Fruit fly (Drosophila melanogaster) Kc167 (cell line): ENCODE measurements around the gene UQCR-C1.

Source experiments
- Myc ChIP-seq: fragments of >200 bp; optimal IDR thresholded peaks from 2 replicates; lab custom pipeline; 2017; ENCODE audit warnings: missing external identifiers
- Sin3A ChIP-seq: fragments of >200 bp; optimal IDR thresholded peaks from 2 replicates; lab custom pipeline; 2018; ENCODE audit warnings: missing external identifiers
- h ChIP-seq: fragments of >200 bp; optimal IDR thresholded peaks from 3 replicates; lab custom pipeline; 2018; ENCODE audit warnings: missing external identifiers
- insv ChIP-seq: fragments of >200 bp; optimal IDR thresholded peaks from 3 replicates; lab custom pipeline; 2018; ENCODE audit warnings: missing external identifiers
- psq ChIP-seq: fragments of >200 bp; optimal IDR thresholded peaks from 2 replicates; lab custom pipeline; 2017; ENCODE audit warnings: missing external identifiers
- ttk ChIP-seq: sonication (Bioruptor generic); optimal IDR thresholded peaks from 2 replicates; lab custom pipeline; 2017; ENCODE audit warnings: missing external identifiers

UQCR-C1 gene

DNA sequence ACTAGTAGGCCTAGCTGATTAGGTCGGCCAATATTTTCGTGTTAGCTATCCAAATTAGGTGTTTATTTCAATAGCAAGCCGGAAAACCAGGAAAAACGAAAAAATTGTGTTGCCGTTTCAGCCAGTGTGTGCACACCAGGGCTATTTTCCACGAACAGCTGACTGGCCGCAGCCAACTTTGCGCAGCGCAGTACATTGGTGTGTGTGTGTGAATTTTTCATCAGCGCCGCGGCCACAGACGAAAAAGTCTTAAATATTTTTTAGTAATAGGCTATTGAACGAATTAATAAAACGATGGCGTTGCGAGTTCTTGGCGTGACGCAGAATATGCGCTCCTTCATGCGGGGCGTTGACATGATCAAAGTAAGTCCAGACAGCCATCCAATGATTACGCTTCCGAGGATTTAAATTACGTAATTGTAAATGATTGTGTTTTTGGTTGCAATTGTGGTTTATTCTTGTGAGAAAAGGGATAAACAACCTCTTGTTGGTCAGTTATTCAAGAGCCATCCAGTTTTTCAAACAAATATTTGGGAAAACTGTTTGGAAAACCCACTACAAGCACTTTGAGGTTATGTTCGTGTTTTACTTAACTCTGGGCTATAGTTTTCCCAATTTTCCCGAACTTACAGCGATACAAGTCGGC lies at the start of gene UQCR-C1, which contains the start of gene CycC:
TSS of gene UQCR-C1 (plus strand) at position 168 of the 646 bp plus-strand sequence.
TSS of gene CycC (minus strand) at position 142 of the 646 bp plus-strand sequence.
- no peak for TF ChIP-seq psq

DNA sequence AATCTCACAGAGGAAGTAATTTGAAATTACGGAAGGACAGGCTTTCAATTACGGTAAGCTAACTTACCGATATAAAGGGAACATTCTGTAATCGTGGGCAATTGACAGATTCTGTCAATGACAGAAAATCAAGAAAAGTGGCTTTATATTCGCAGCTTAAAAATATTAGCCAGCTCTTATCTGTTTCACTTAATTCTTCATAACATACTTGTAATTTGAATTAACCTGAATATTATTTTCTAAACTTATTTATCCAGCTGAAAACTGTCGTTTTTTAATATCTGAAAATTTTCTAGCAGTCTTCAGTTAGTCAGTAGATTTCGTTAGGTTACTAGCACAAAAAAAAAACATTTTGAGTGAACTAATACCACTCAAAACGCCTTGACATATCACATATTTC lies 45.3 kb upstream of the UQCR-C1 start, which contains the start of gene CG3610:
TSS of gene CG3610 (plus strand) at position 301 of the 400 bp plus-strand sequence.
- TF ChIP-seq psq (no peak), Myc (lab: Kevin White, UChicago) (no peak), h (lab: Kevin White, UChicago) (no peak), ttk (lab: Kevin White, UChicago) (no peak), insv (lab: Kevin White, UChicago) (no peak)

DNA sequence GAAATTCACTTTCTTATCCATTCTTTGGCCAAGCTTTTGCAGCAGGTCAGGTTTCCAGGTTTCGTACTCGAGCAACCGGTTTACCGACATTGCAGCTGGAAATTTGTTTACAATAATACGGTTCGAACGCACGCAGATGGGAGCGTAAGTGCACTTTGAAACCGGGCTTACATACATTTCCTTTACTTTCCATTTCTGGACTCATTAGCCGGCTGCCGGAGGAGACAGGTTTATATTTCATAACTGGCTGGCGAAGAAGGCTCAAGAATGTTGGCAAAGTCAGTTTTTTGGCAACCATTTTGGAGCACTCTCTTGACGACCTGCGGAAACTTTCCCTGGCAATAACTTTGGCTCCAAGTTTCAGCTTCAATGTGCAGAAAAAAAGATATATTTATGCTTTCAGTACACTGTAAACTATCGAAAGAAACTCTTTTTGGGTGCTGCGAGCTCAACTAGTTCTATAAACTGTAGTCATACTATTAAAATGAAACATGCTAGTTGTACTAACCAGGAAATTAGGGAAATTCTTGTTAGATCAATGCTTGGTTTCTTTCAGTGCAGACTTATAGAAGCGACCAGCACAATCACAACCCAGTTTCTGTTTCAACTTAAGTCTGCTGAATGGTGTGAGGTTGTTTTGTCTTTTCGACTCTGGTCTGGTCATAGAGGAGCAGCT lies 43.0 kb upstream of the UQCR-C1 start:
- no peak for TF ChIP-seq psq
- no peak for TF ChIP-seq ttk (lab: Kevin White, UChicago)
- no peak for TF ChIP-seq h (lab: Kevin White, UChicago)
- TF ChIP-seq insv (lab: Kevin White, UChicago): no peak
- TF ChIP-seq Sin3A (lab: Kevin White, UChicago): no peak
- TF ChIP-seq Myc (lab: Kevin White, UChicago): no peak

DNA sequence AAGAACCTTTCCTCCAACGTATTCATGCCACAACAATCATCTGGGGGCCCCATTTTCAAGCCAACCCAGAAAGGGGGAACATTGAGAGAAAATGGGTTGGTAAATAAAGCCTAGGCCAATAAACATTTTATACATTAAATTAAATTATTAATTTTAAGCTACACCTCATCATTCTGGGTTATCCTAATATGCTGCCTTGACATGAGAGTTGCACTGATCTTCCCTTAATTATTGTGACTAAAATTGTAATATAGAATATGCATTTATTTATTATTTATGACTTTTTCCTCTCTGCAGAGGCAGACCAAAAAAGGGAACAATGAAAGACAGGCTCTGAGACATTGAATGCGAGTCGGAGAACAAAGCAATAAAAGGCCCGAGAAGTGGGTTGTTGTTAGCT lies 42.2 kb upstream of the UQCR-C1 start:
- TF ChIP-seq insv (lab: Kevin White, UChicago) (no peak), ttk (lab: Kevin White, UChicago) (no peak), Sin3A (lab: Kevin White, UChicago) (no peak), psq (no peak), h (lab: Kevin White, UChicago) (no peak), Myc (lab: Kevin White, UChicago) (no peak)

DNA sequence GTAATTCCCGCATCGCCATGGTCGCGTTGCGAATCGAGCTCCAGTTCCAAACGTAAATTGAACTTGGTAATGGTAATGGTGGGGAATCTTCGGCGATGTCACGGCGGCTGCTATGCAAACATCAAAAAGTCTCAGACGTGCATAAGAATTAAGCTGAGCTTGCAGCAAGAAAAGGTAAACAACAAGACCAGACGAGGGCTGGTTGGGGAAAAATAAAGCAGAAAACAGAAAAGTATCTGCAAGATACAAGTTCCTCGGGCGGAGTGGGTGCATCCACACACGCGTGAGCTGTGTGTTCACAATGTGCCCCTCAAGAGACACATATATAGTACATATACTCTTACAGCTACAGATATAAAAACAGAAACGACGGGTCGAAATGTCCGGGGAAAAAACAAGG lies 37.4 kb upstream of the UQCR-C1 start:
- TF ChIP-seq Myc (lab: Kevin White, UChicago) (no peak), Sin3A (lab: Kevin White, UChicago) (no peak), insv (lab: Kevin White, UChicago) (no peak), h (lab: Kevin White, UChicago) (no peak), psq (no peak), ttk (lab: Kevin White, UChicago) (no peak)

DNA sequence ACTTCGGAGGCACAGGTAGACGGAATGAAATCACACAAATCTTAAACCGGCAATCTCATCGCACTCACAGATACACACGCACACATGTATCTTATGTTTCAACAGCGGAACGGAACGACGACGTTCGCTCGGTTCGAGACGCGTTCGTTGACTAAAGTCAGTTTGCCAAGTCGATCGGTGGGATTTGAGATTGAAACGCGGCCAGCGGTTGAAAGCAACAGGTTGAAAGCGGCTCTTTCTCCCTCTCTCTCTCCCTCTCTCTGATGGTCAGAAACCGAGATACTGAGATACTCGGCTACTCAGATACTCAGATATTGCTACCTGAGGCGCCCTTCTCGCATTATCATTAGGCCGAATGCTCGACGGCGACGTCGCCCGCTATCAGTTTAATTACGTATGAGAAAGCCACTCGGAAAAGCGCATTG lies 36.3 kb upstream of the UQCR-C1 start:
- TF ChIP-seq Myc (lab: Kevin White, UChicago): no peak
- no peak for TF ChIP-seq ttk (lab: Kevin White, UChicago)
- TF ChIP-seq Sin3A (lab: Kevin White, UChicago): no peak
- TF ChIP-seq h (lab: Kevin White, UChicago): no peak
- TF ChIP-seq psq: no peak
- no peak for TF ChIP-seq insv (lab: Kevin White, UChicago)

DNA sequence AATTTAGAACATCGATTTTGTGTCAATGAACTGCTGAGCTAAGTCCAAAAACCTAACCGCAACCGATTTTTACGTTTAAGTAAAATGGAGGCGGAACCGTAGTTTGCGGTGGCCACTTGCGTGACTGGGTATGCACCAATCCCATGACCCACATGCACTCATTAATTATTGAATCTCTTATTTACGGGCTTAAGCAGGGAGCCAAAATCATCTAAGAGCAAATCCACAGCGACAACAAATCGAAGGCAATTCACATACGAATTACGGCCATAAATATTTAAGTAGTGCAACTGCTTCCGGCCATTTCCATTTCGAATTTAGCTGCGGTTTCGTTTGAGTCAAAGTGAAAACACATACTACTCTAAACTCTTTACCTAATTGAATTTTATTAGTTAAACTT lies 25.2 kb upstream of the UQCR-C1 start:
- no peak for TF ChIP-seq h (lab: Kevin White, UChicago)
- TF ChIP-seq ttk (lab: Kevin White, UChicago): no peak
- TF ChIP-seq insv (lab: Kevin White, UChicago): no peak
- no peak for TF ChIP-seq Sin3A (lab: Kevin White, UChicago)
- no peak for TF ChIP-seq Myc (lab: Kevin White, UChicago)
- no peak for TF ChIP-seq psq

DNA sequence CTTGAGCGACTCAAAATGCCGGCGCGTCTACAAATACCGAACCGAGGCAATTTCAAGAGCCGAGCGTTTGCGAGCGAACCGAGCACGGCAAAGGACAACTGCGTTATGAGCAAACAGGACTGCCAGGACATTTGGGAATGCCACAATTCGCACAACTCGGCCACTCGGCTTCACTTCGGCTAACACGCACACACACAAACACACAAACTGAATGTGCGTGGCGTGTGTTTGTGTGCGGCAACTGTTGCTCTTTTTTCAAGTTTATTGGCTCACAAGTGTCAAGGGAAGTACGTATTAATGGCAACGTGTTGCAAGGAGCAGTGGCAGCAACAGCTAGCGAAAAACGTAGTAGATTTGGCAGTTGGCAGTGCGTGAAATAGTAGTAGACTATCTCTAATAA lies 16.7 kb upstream of the UQCR-C1 start:
- TF ChIP-seq psq: no peak

DNA sequence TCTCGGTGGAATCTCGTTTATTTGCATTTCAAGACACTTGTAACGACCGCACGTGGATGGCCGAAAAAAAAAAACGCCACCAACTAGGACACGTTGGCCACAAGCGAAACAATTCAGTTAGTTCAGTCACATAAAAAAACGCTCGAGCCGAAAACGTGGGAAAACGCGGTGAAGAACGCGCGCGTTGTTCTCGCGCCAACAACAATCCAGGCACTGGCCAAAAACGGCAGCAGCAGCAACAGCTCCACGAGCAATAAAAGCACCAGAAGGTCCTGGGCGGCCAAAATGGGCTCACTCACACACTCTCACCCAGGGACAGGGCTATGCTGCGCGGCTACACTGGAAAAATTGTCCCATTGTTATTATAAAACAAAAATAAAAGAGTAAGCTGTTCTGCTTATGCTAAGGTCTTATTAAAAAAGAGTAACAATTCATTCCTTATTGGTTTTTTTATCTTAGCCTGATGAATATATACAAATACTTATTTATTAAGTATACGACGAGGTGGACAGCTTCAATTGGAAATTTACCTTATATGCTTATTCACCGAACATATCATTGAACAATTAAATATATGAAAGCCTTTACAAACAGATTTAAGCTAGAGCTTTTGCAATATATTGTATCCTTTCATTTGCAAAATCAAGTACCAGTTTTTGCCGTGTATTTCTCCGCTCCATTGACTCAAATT lies 14.6 kb upstream of the UQCR-C1 start, which contains the start of gene btsz:
TSS of gene btsz (minus strand) at position 215 of the 691 bp plus-strand sequence.
- TF ChIP-seq Myc (lab: Kevin White, UChicago) (no peak), insv (lab: Kevin White, UChicago) (no peak), psq (no peak), h (lab: Kevin White, UChicago) (no peak), ttk (lab: Kevin White, UChicago) (no peak), Sin3A (lab: Kevin White, UChicago) (no peak)

DNA sequence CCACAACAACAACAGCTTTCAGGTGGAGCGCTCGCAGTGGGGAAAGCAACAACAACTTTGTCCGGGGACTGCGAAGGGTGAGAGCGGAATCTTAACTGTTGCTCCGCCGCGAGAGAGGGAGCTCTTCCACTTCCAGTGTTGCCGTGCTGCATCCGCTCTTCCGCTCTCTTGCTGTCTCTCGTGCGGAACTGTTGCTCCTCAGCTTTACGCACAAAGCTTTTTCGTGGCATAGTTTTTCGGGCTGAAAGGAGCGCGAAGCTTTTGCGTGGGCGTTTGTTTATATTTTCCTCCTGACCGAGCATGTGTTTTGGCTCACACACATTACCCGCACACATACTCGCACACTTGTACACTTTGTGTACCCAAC lies 14.1 kb upstream of the UQCR-C1 start:
- TF ChIP-seq psq (no peak), insv (lab: Kevin White, UChicago) (no peak), h (lab: Kevin White, UChicago) (no peak)

DNA sequence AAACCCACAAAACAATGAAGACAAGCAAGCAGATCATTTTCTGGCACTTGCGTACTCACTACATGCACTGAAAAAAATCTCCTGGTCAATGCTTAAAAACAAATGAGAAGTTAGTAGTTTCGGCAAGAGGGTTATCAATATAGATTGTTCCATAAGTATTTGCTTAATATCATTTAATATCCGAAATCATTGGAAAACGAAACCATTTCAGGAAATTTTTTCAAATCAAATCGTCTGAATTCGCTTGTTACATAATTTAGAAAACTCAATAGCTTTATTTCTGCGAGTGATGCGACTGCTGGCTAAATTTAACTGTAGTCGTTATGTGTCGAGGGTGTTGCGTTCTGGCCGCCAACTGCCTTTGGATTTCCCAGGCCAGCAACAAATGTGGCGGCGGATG lies 11.9 kb upstream of the UQCR-C1 start:
- TF ChIP-seq Sin3A (lab: Kevin White, UChicago) (no peak), ttk (lab: Kevin White, UChicago) (no peak), h (lab: Kevin White, UChicago) (no peak), psq (no peak), insv (lab: Kevin White, UChicago) (no peak), Myc (lab: Kevin White, UChicago) (no peak)

DNA sequence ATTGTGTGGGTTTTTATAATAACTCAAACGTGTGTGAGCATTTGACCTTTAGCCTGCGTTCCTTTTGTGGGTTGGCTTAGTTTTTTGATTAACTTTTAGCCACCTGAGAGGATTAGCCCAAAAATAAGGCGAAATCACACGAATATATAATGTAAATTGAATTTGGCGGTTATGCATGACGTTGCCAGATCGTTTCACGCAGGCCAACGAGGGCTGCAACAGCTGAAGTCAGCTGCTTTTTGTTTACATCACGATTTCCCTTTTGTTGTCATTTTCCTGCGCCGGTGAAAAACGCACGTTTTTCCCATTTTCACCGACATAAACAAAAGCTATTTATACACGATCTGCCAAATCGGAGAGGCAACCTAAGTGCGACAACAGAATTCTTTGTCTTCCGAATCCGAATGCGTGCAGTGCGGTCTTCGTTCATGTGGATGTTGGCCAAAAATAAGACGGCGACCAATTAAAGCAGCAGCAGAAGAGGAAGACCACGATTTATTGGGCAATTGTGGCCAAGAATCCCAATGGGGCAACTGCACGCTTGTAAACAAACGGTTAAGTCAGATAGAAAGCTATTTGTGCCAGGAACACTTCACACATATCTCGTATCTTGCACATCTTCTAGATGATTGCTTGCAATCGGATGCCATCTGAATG lies 10.7 kb upstream of the UQCR-C1 start, which contains the start of gene CG3631:
TSS of gene CG3631 (plus strand) at position 251 of the 657 bp plus-strand sequence.
- TF ChIP-seq h (lab: Kevin White, UChicago): no peak
- no peak for TF ChIP-seq ttk (lab: Kevin White, UChicago)
- TF ChIP-seq psq: no peak
- no peak for TF ChIP-seq Sin3A (lab: Kevin White, UChicago)
